Fruit fly (Drosophila melanogaster) whole organism, embryonic: Measurements from ENCODE around the gene PNPase.

ENCODE experiments used
- Awh ChIP-seq: fragments of 200-800 bp; sonication (Bioruptor generic); IDR thresholded peaks from 2 replicates; pipeline ENCODE4, ENCODE4 v1.3.6; 2022; ENCODE audit warnings: missing biosample characterization, missing genetic modification characterization
- CG11093 ChIP-seq: fragments of 200-800 bp; sonication (Bioruptor generic); IDR thresholded peaks from 3 replicates; pipeline ENCODE4 v1.3.6; 2022; ENCODE audit warnings: missing biosample characterization, missing genetic modification characterization
- CG11695 ChIP-seq: fragments of 200-800 bp; sonication (Bioruptor generic); IDR thresholded peaks from 3 replicates; pipeline ENCODE4 v1.3.6; 2022; ENCODE audit warnings: missing biosample characterization, missing genetic modification characterization
- CG13287 ChIP-seq: fragments of 200-800 bp; sonication (Bioruptor generic); IDR thresholded peaks from 2 replicates; pipeline ENCODE4 v1.3.6; 2022; ENCODE audit warnings: missing biosample characterization, missing genetic modification characterization; ENCODE audit not compliant: partially characterized antibody
- CG16863 ChIP-seq: fragments of 200-800 bp; sonication (Bioruptor generic); optimal IDR thresholded peaks from 3 replicates; lab custom pipeline; 2016; ENCODE audit warnings: missing biosample characterization, missing genetic modification characterization
- CG17568 ChIP-seq: fragments of 200-800 bp; sonication (Bioruptor generic); optimal IDR thresholded peaks from 2 replicates; lab custom pipeline; 2018; ENCODE audit warnings: missing biosample characterization, mild to moderate bottlenecking, missing genetic modification characterization, moderate library complexity
- CG2199 ChIP-seq: fragments of 200-800 bp; sonication (Bioruptor generic); IDR thresholded peaks from 3 replicates; pipeline ENCODE4 v1.3.6; 2022; ENCODE audit warnings: missing biosample characterization, missing genetic modification characterization
- CG2875 ChIP-seq: fragments of 200-800 bp; sonication (Bioruptor generic); optimal IDR thresholded peaks from 2 replicates; lab custom pipeline; 2017; ENCODE audit warnings: missing biosample characterization, mild to moderate bottlenecking, missing genetic modification characterization, missing genetic modification reagents
- CG31441 ChIP-seq: fragments of 200-800 bp; sonication (Bioruptor generic); IDR thresholded peaks from 2 replicates; pipeline ENCODE4 v1.3.6; 2022; ENCODE audit warnings: missing biosample characterization, missing genetic modification characterization
- CG3163 ChIP-seq: fragments of 200-800 bp; sonication (Bioruptor generic); optimal IDR thresholded peaks from 3 replicates; lab custom pipeline; 2016; ENCODE audit warnings: missing biosample characterization, missing genetic modification characterization
- CG32772 ChIP-seq: fragments of 200-800 bp; sonication (Bioruptor generic); IDR thresholded peaks from 2 replicates; pipeline ENCODE4 v1.3.6; 2022; ENCODE audit warnings: missing biosample characterization, missing genetic modification characterization
- CG3407 ChIP-seq: fragments of 200-800 bp; sonication (Bioruptor generic); optimal IDR thresholded peaks from 2 replicates; lab custom pipeline; 2018; ENCODE audit warnings: missing biosample characterization, mild to moderate bottlenecking, missing genetic modification characterization
- CG34224 ChIP-seq: fragments of 200-800 bp; sonication (Bioruptor generic); IDR thresholded peaks from 3 replicates; pipeline ENCODE4 v1.3.6; 2022; ENCODE audit warnings: missing biosample characterization, missing genetic modification characterization; ENCODE audit not compliant: partially characterized antibody
- CG6791 ChIP-seq: fragments of 200-800 bp; sonication (Bioruptor generic); IDR thresholded peaks from 3 replicates; pipeline ENCODE4 v1.3.6; 2022; ENCODE audit warnings: missing biosample characterization, missing genetic modification characterization; ENCODE audit not compliant: partially characterized antibody
- Dip2 ChIP-seq: fragments of 200-800 bp; sonication (Bioruptor generic); IDR thresholded peaks from 2 replicates; pipeline ENCODE4 v1.3.6; 2022; ENCODE audit warnings: missing biosample characterization, missing genetic modification characterization
- Doc2 ChIP-seq: fragments of 200-800 bp; sonication (Bioruptor generic); IDR thresholded peaks from 2 replicates; pipeline ENCODE4 v1.3.6; 2022; ENCODE audit warnings: missing biosample characterization, missing genetic modification characterization
- Fer1 ChIP-seq: fragments of 200-800 bp; sonication (Bioruptor generic); optimal IDR thresholded peaks from 2 replicates; lab custom pipeline; 2017; ENCODE audit warnings: missing biosample characterization, mild to moderate bottlenecking, missing genetic modification characterization
- H2.0 ChIP-seq: fragments of 200-800 bp; sonication (Bioruptor generic); IDR thresholded peaks from 2 replicates; pipeline ENCODE4 v1.3.6; 2022; ENCODE audit warnings: missing biosample characterization, missing genetic modification characterization
- Hmx ChIP-seq: fragments of 200-800 bp; sonication (Bioruptor generic); optimal IDR thresholded peaks from 2 replicates; lab custom pipeline; 2016; ENCODE audit warnings: missing biosample characterization, missing genetic modification characterization
- Hr78 ChIP-seq, 2 experiments: fragments of 200-800 bp in 1 of 2; fragments of >200 bp in 1 of 2; sonication (Bioruptor generic) in 1 of 2; optimal IDR thresholded peaks; 2 replicates each; lab custom pipeline; 2017 to 2019; ENCODE audit warnings: missing biosample characterization in 2 of 2, missing genetic modification characterization in 2 of 2, mild to moderate bottlenecking in 1 of 2, moderate library complexity in 1 of 2
- Lpt ChIP-seq: fragments of >200 bp; optimal IDR thresholded peaks from 2 replicates; lab custom pipeline; 2018; ENCODE audit warnings: missing biosample characterization, missing genetic modification characterization
- MTF-1 ChIP-seq: fragments of 200-800 bp; sonication (Bioruptor generic); optimal IDR thresholded peaks from 2 replicates; lab custom pipeline; 2018; ENCODE audit warnings: missing biosample characterization, mild to moderate bottlenecking, missing genetic modification characterization, borderline replicate concordance
- Meics ChIP-seq: fragments of 200-800 bp; sonication (Bioruptor generic); optimal IDR thresholded peaks from 2 replicates; lab custom pipeline; 2017; ENCODE audit warnings: missing biosample characterization, mild to moderate bottlenecking, missing genetic modification characterization
- Rx ChIP-seq: fragments of 200-800 bp; sonication (Bioruptor generic); IDR thresholded peaks from 2 replicates; pipeline ENCODE4 v1.3.6; 2022; ENCODE audit warnings: missing biosample characterization, missing genetic modification characterization
- Scr ChIP-seq: fragments of 200-800 bp; sonication (Bioruptor generic); IDR thresholded peaks from 2 replicates; pipeline ENCODE4 v1.3.6; 2022; ENCODE audit warnings: missing biosample characterization, missing genetic modification characterization; ENCODE audit not compliant: partially characterized antibody
- Sry-β ChIP-seq: fragments of 200-800 bp; sonication (Bioruptor generic); optimal IDR thresholded peaks from 2 replicates; lab custom pipeline; 2018; ENCODE audit warnings: missing biosample characterization, mild to moderate bottlenecking, missing genetic modification characterization, moderate library complexity
- Trl ChIP-seq, 3 experiments: fragments of >200 bp in 2 of 3; fragments of 200-800 bp in 1 of 3; sonication (Bioruptor generic) in 1 of 3; optimal IDR thresholded peaks; 2 replicates in 1 of 3; 3 replicates in 2 of 3; lab custom pipeline; 2016 to 2017; ENCODE audit warnings: missing biosample characterization in 1 of 3, missing genetic modification characterization in 1 of 3
- Xrp1 ChIP-seq: fragments of 200-800 bp; sonication (Bioruptor generic); IDR thresholded peaks from 2 replicates; pipeline ENCODE4 v1.3.6; 2022; ENCODE audit warnings: missing biosample characterization, missing genetic modification characterization
- ac ChIP-seq: fragments of 200-800 bp; sonication (Bioruptor generic); optimal IDR thresholded peaks from 3 replicates; lab custom pipeline; 2017; ENCODE audit warnings: missing biosample characterization, mild to moderate bottlenecking, missing genetic modification characterization
- aop ChIP-seq: fragments of 200-800 bp; sonication (Bioruptor generic); IDR thresholded peaks from 2 replicates; pipeline ENCODE4 v1.3.6; 2022; ENCODE audit warnings: missing biosample characterization, missing genetic modification characterization
- az2 ChIP-seq: fragments of 200-800 bp; sonication (Bioruptor generic); optimal IDR thresholded peaks from 3 replicates; lab custom pipeline; 2016; ENCODE audit warnings: missing biosample characterization, missing genetic modification characterization
- dmrt99B ChIP-seq: fragments of 200-800 bp; sonication (Bioruptor generic); optimal IDR thresholded peaks from 2 replicates; lab custom pipeline; 2018; ENCODE audit warnings: missing biosample characterization, mild to moderate bottlenecking, missing genetic modification characterization, moderate library complexity
- grn ChIP-seq: fragments of 200-800 bp; sonication (Bioruptor generic); optimal IDR thresholded peaks from 3 replicates; lab custom pipeline; 2017; ENCODE audit warnings: missing biosample characterization, missing genetic modification characterization
- gsb ChIP-seq: fragments of 200-800 bp; sonication (Bioruptor generic); IDR thresholded peaks from 2 replicates; pipeline ENCODE4 v1.3.6; 2022; ENCODE audit warnings: missing biosample characterization, missing genetic modification characterization
- gt ChIP-seq: fragments of 200-800 bp; sonication (Bioruptor generic); IDR thresholded peaks from 2 replicates; pipeline ENCODE4 v1.3.6; 2022; ENCODE audit warnings: missing biosample characterization, missing genetic modification characterization
- hkb ChIP-seq, 2 experiments: fragments of 200-800 bp in 1 of 2; fragments of >200 bp in 1 of 2; sonication (Bioruptor generic) in 1 of 2; IDR thresholded peaks in 1 of 2; optimal IDR thresholded peaks in 1 of 2; 2 replicates each; pipeline versions ENCODE4 v1.3.6 to Lab custom; 2017 to 2022; ENCODE audit warnings: missing biosample characterization in 1 of 2, missing genetic modification characterization in 1 of 2
- lov ChIP-seq, 2 experiments: fragments of 200-800 bp in 1 of 2; fragments of >200 bp in 1 of 2; sonication (Bioruptor generic) in 1 of 2; IDR thresholded peaks in 1 of 2; optimal IDR thresholded peaks in 1 of 2; 2 replicates in 1 of 2; 3 replicates in 1 of 2; pipeline versions ENCODE4 v1.3.6 to Lab custom; 2017 to 2022; ENCODE audit warnings: missing biosample characterization in 1 of 2, missing genetic modification characterization in 1 of 2
- mld ChIP-seq: fragments of 200-800 bp; sonication (Bioruptor generic); IDR thresholded peaks from 3 replicates; pipeline ENCODE4 v1.3.6; 2022; ENCODE audit warnings: missing biosample characterization, missing genetic modification characterization; ENCODE audit not compliant: partially characterized antibody
- nerfin-1 ChIP-seq: fragments of 200-800 bp; sonication (Bioruptor generic); optimal IDR thresholded peaks from 3 replicates; lab custom pipeline; 2019; ENCODE audit warnings: missing biosample characterization, mild to moderate bottlenecking, missing genetic modification characterization, moderate library complexity
- odd ChIP-seq: fragments of 200-800 bp; sonication (Bioruptor generic); optimal IDR thresholded peaks from 2 replicates; lab custom pipeline; 2017; ENCODE audit warnings: missing biosample characterization, mild to moderate bottlenecking, missing genetic modification characterization
- p53 ChIP-seq: fragments of 200-800 bp; sonication (Bioruptor generic); optimal IDR thresholded peaks from 2 replicates; lab custom pipeline; 2016; ENCODE audit warnings: missing biosample characterization, missing genetic modification characterization
- pum ChIP-seq: fragments of 200-800 bp; sonication (Bioruptor generic); optimal IDR thresholded peaks from 2 replicates; lab custom pipeline; 2016; ENCODE audit warnings: missing biosample characterization, missing genetic modification characterization
- sd ChIP-seq: fragments of 200-800 bp; sonication (Bioruptor generic); optimal IDR thresholded peaks from 3 replicates; lab custom pipeline; 2018; ENCODE audit warnings: missing biosample characterization, mild to moderate bottlenecking, missing genetic modification characterization, moderate library complexity
- sima ChIP-seq: fragments of 200-800 bp; sonication (Bioruptor generic); optimal IDR thresholded peaks from 2 replicates; lab custom pipeline; 2016; ENCODE audit warnings: missing biosample characterization, missing genetic modification characterization
- slbo ChIP-seq: fragments of 200-800 bp; sonication (Bioruptor generic); IDR thresholded peaks from 2 replicates; pipeline ENCODE4 v1.3.6; 2022; ENCODE audit warnings: missing biosample characterization, missing genetic modification characterization
- so ChIP-seq: fragments of 200-800 bp; sonication (Bioruptor generic); IDR thresholded peaks from 3 replicates; pipeline ENCODE4 v1.3.6; 2022; ENCODE audit warnings: missing biosample characterization, missing genetic modification characterization
- tgo ChIP-seq: fragments of 200-800 bp; sonication (Bioruptor generic); IDR thresholded peaks from 3 replicates; pipeline ENCODE4 v1.3.6; 2022; ENCODE audit warnings: missing biosample characterization, missing genetic modification characterization
- trem ChIP-seq: fragments of 200-800 bp; optimal IDR thresholded peaks from 3 replicates; lab custom pipeline; 2019; ENCODE audit warnings: missing biosample characterization, mild to moderate bottlenecking, missing genetic modification characterization, moderate library complexity
- unc-4 ChIP-seq: fragments of 200-800 bp; sonication (Bioruptor generic); IDR thresholded peaks from 2 replicates; pipeline ENCODE4 v1.3.6; 2022; ENCODE audit warnings: missing biosample characterization, missing genetic modification characterization; ENCODE audit not compliant: partially characterized antibody
- zfh2 ChIP-seq: fragments of 200-800 bp; sonication (Bioruptor generic); optimal IDR thresholded peaks from 2 replicates; lab custom pipeline; 2016; ENCODE audit warnings: missing biosample characterization, missing genetic modification characterization

PNPase gene

dm6 chr3R:31369054-31369453 lies 36.2 kb downstream of the PNPase start (continued):
- no peak for TF ChIP-seq Scr
- no peak for TF ChIP-seq MTF-1 (GFP tag; lab: Kevin White, UChicago)
- peak; percentile 6 for TF ChIP-seq grn (GFP tag; lab: Kevin White, UChicago)
- TF ChIP-seq ac (GFP tag; lab: Kevin White, UChicago) = no peak
- no peak for TF ChIP-seq p53
- no peak for TF ChIP-seq Hr78 (GFP tag; optimal IDR thresholded peaks at IDR 0.05; lab: Kevin White, UChicago)
- TF ChIP-seq H2.0 (GFP tag; lab: Robert Waterston, UW) = no peak
- no peak for TF ChIP-seq tgo (GFP tag; lab: Robert Waterston, UW)
- TF ChIP-seq CG3407 = no peak
- TF ChIP-seq CG13287 = no peak
- TF ChIP-seq sd (tag; lab: Kevin White, UChicago) = no peak
- TF ChIP-seq trem (tag; lab: Kevin White, UChicago) = no peak
- TF ChIP-seq gt (GFP tag; lab: Robert Waterston, UW) = no peak
- TF ChIP-seq CG17568 = no peak
- peak; percentile 43 for TF ChIP-seq Fer1 (GFP tag; lab: Kevin White, UChicago)
- no peak for TF ChIP-seq CG6791
- no peak for TF ChIP-seq az2 (GFP tag; lab: Kevin White, UChicago)
- TF ChIP-seq CG31441 = no peak
- TF ChIP-seq odd (GFP tag; lab: Kevin White, UChicago) = no peak
- no peak for TF ChIP-seq CG2875 (GFP tag; lab: Kevin White, UChicago)
- TF ChIP-seq CG34224 = no peak
- TF ChIP-seq Xrp1 (GFP tag; lab: Robert Waterston, UW) = no peak
- no peak for TF ChIP-seq Awh (GFP tag; lab: Robert Waterston, UW)
- TF ChIP-seq slbo (GFP tag; lab: Robert Waterston, UW) = peak; percentile 30; the same call in 1 of the 2 replicates
- TF ChIP-seq zfh2 = no peak
- TF ChIP-seq Dip2 = no peak
- no peak for TF ChIP-seq Sry-β (GFP tag; lab: Kevin White, UChicago)
- TF ChIP-seq CG16863 (GFP tag; lab: Kevin White, UChicago) = no peak
- TF ChIP-seq pum (GFP tag; lab: Kevin White, UChicago) = no peak
- TF ChIP-seq Trl (optimal IDR thresholded peaks at IDR 0.05; lab: Kevin White, UChicago) = no peak
- TF ChIP-seq Trl (GFP tag; optimal IDR thresholded peaks at IDR 0.05; lab: Kevin White, UChicago) = no peak
- TF ChIP-seq CG11093 (GFP tag; lab: Robert Waterston, UW) = no peak
- no peak for TF ChIP-seq lov (optimal IDR thresholded peaks at IDR 0.05; lab: Kevin White, UChicago)
- no peak for TF ChIP-seq lov (GFP tag; IDR thresholded peaks at IDR 0.05; lab: Robert Waterston, UW)
- no peak for TF ChIP-seq mld
- no peak for TF ChIP-seq gsb (GFP tag; lab: Robert Waterston, UW)
- no peak for TF ChIP-seq CG3163 (GFP tag; lab: Kevin White, UChicago)
- TF ChIP-seq sima (GFP tag; lab: Kevin White, UChicago) = no peak
- no peak for TF ChIP-seq Lpt (GFP tag; lab: Kevin White, UChicago)
- no peak for TF ChIP-seq CG32772 (GFP tag; lab: Robert Waterston, UW)
- no peak for TF ChIP-seq so
- no peak for TF ChIP-seq CG2199
- TF ChIP-seq nerfin-1 = no peak
- TF ChIP-seq hkb (optimal IDR thresholded peaks at IDR 0.05; lab: Kevin White, UChicago) = no peak
- no peak for TF ChIP-seq hkb (GFP tag; IDR thresholded peaks at IDR 0.05; lab: Robert Waterston, UW)
- TF ChIP-seq CG11695 (GFP tag; lab: Robert Waterston, UW) = no peak
- TF ChIP-seq Rx (GFP tag; lab: Robert Waterston, UW) = no peak
- TF ChIP-seq aop = no peak
- no peak for TF ChIP-seq unc-4 (GFP tag; lab: Robert Waterston, UW)
- peak; percentile 56 for TF ChIP-seq Meics (GFP tag; lab: Kevin White, UChicago)
- TF ChIP-seq Hmx (GFP tag; lab: Kevin White, UChicago) = no peak
- peak; percentile 20 for TF ChIP-seq dmrt99B
- TF ChIP-seq Doc2 (GFP tag; lab: Robert Waterston, UW) = no peak
